Fruit fly (Drosophila melanogaster) ovary, adult (tissue): Measurements from ENCODE around the gene Ciz1.

Source experiments
- CG17801 ChIP-seq: fragments of 200-800 bp; optimal IDR thresholded peaks from 2 replicates; lab custom pipeline; 2019; ENCODE audit warnings: missing biosample characterization, mild to moderate bottlenecking, missing genetic modification characterization, moderate library complexity; ENCODE audit not compliant: partially characterized antibody

Ciz1 gene

DNA sequence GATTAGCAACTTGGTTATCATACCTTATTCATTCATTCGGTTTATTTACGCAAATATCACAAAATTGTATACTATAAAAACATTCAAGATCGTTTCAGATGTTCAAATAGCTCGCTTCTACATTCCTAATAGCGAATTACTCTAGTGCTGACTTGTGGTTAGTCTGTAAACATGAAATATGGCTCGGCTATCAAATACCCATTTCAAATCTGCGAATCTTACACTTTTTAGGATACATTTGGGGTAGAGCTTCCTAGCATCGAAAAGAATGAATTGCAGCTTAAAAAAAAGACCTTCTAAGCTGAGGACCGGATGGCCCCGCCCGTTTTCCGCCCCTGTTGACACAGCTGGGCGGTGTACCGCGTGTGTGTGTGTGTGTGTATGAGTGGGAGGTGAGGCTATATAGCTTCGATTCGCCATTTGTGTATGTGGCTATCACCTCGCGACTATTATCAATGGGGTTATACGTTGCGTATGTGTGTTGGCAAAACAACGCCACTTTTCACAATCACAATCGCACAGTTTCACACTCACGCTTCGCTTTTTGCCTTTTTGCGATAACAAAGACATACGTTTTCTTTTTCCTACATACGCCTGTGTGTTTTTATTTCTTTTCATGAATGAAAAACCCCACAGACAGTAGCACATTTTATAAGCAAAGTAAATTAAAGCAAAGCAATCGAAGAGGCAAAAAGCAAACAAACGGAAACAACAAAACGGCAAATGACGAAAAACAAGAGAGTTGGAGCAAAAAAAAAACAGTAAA is 17.7 kb upstream of the Ciz1 start:
- TF ChIP-seq CG17801 (GFP tag; lab: Kevin White, UChicago), result no peak

DNA sequence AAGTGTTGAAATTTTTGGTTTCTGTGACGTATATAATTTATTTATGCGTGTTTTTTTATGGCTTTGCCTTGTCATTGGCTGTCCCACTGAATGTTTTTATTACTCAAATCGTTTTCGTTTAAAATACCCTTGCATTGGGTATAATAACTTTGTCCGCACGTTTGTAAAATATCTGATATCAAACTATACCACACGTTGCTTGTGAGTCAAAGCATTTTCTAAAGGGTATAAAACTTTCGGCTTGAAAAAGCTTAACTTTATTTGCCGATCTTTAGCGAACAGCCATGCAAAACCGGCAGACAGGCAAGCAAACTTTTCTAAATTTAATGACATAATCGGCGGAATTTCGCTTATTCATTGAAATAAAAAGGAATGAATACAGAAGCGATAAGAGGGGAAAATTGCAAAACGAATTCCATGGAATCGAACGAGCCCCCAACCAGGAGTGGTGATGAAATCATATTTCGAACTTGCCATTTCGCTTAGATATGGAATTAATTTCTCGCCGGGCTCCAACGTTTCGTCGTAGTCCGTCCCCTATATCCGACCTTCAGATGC is 16.9 kb upstream of the Ciz1 start:
- TF ChIP-seq CG17801 (GFP tag; lab: Kevin White, UChicago), result no peak

DNA sequence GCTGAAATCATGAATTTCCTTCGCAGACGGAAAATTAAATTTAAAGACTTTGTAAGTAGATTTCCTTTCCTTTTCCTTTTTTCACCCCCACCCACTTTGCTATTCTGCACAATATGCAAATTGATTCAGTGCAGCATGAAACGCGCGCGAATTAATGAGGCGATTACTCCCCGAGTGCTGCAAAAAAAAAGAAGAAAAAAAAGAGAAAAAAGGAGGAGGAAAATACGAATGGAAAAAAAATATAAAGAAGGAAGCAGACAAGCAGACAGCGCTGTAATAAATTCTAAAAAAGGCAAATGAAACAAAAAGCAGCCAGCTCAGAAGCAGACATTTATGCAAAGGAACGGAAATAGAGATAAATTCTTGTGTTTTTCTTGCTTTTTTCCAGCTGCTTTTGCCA is 15.7 kb upstream of the Ciz1 start:
- TF ChIP-seq CG17801 (GFP tag; lab: Kevin White, UChicago), result no peak

DNA sequence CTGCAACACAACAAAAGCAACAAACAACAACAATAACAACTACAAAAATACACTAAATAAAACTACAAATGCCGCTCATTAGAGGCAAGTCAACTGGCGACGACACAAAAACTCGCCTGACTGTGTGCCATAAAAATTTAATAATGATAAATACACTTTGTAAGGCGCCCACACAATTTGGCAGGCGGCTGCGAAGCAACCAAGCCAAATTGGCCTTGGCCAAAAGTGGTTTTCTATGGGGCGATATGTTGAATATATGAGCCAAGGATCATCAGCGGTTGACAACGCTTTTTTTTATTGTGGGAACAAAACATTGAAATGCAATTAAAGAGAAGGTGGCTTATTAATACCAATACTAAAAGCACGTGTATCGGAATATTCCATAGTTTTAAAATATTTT is 14.3 kb upstream of the Ciz1 start:
- no peak for TF ChIP-seq CG17801 (GFP tag; lab: Kevin White, UChicago)

DNA sequence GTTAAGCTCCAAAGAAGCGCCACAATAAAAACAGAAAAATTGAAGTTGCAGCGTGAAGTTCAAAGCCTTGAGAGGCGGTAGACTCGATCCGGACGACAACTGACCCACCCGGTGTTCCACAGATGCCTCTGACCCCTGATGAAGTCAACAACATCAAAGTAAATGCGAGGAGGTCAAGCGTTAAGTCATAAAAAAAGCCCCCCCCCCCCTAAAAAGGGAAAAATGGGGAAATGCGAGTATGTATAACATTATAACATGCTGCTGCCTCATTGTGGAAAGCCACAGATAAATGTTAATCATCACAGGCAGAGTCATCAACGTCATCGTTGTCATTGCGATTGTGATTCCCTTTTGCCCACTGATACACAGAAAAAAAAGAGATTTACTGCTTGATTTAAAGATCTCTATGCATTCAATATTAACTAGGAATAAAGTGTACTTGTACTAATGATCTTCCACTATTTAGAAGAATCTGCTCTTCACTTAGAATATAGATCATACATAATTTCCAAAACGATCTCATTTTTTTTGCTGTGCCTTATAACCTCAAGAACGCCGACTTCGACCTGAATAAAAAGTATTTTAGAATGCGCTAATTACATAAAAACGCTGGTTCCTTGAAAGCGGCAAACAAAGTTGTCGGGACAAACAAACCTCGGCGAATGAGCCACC is 13.3 kb upstream of the Ciz1 start:
- no peak for TF ChIP-seq CG17801 (GFP tag; lab: Kevin White, UChicago)

DNA sequence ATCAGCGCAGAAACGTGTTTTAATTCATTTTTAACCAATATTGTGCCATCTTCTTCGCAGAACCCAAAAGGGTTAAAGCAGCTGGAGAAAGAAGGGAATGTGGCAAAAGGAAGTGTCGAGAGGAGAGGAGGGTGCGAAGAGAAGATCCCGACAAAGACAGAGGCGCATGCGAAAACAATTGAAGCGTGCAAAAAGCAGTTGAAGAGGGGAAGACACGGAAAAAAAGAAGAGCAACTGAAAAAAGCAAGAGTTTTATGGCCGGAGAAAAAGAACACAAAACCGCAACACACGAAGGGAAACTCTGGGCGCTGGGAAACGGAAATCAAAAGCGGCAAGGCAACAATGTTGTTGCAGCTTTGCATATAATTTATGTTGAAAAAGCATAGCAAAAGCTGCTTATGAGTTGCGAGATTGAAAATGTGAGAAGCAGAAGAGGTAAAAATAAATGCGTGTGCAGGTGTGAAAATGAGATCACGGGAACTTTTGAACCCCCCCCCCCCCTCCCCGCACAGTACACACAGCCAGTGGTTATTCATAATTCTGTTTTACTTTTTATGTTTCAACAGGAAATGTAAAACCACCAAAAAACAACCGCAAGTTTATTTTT is 11.2 kb upstream of the Ciz1 start:
- TF ChIP-seq CG17801 (GFP tag; lab: Kevin White, UChicago), result no peak

DNA sequence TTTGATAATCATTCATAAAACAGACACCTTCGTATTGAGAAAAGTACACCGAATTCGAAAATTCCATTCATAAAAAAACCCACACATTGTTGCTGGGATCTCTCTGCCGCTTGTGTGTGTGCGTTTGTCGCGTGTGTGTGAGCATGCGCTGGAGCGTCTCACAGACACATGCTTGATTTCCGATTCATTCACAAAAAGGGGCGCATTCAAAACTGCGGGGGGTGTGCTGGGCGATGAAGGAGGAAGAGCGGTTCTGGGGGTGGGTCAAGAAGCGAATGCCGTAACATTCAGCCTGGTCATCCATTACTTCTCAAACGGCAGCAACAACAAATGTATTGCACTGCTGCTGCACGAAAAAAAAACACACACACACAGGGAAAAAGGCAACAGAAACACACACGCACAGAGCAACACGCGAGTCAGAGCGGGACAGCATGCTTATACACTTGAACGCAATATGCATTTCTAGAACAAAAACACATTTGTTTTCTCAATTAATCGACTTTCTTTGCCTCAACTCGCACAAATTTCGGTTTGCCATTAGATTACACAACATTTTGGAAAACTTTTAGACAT is 10.5 kb upstream of the Ciz1 start:
- TF ChIP-seq CG17801 (GFP tag; lab: Kevin White, UChicago), result no peak

DNA sequence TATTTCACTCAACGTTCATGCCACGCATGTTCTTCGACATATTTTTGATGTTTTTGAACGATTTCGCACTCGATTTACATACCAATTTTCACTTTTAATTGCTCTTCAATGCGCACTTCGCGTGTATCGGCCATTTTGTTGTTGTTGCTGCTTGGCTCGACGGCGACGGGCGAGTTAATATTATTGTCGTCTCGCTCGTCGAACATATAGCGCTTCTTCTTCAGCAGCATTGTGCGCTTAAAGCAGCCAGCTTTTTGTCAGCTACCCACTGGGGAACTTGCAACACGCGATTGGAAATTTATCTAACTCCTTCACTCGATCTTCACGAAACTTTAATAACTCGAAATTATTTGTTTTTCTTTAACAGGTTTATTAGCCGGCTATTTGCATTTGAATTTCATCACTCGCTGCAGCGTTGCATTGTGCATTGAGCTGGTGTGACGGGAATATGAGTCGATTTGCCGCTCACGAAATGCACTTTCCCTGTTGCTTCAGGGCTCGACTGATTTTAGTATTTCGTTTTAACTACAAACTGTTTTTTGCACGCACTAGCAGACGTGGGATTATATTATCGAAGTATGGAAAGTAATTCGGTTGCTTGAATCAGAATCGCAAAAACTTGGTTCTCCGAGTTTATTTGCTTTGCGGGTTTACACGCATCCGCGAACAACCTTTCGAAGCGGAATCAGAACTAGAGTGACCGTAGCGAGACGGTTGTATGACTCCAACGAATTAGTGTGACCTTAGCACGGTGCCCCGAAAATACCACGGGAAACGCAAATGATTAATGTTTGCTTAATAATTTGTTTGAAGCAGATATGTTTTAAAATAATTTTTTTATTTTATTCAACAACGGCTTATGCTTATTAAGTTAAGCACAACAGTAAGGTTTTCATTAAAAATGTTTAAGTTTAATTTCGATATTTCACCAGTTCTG is 9.6 kb upstream of the Ciz1 start, which contains the start of gene RasGAP1:
TSS of gene RasGAP1 (minus strand) at position 703 of the 937 bp plus-strand sequence.
- peak; percentile 8 for TF ChIP-seq CG17801 (GFP tag; lab: Kevin White, UChicago)

DNA sequence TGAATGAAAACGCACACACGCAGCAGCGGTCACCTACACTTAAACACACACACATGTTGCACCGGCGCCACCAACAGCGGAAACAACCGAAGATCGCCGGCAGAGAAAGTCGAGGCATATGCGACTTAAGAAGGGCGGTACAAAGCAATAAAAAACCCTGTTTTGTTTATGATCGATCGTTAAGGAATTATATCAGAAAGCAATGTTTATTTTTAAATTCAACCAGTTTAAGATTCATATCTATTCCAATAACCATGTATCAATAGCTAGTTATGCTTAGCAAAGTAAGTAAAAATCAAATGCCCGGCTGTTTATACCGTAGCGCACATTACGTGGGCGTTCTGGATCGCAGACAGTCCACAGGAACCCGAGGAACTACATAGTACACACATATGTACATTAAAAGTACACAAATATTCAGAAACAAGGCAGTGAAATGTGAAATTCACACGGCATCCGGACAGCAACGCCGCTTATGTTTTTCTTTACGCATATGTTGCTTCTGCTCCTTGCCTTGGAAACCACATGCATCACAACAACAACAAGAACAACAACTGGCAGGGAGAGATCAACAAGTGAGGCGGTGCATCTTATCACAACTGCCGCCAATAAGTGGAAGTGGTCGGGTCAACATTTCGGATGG is 8.5 kb upstream of the Ciz1 start:
- TF ChIP-seq CG17801 (GFP tag; lab: Kevin White, UChicago), result peak; percentile 95

DNA sequence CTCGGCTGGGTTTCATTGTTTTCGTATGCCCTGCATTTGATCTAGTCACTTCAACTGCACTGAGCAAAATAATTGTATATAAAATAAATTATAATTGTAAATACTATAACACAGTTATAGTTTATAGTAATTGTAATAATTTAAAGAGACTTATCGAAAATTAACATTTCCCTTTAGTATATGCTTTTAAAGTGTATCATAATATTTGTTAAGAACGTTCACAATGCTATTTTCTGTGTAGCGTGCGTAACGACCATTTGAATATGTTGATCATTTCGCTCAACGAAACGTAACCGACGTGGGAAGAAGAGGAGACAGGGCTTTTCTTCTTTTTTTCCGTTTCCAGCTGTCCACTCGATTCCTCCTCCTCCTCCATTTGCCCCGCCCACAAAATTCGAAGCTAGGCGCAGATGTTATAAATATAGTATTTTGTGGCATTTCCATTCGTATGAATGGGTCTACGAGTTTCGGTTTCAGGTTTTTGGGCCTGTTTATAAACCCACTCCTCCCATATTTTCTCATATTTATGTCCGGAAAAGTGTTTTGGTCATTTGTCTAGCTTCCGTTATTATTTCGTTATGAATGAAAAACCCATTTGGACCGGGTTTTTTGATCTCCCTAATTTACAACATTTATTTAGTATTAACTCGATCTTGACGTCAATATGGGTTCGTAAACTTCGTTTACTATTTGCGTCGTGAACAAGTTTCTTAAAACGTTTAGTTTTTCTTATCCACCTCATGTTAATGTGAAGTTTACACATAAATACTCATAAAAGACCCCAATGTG is 7.8 kb upstream of the Ciz1 start:
- peak; percentile 58 for TF ChIP-seq CG17801 (GFP tag; lab: Kevin White, UChicago)

DNA sequence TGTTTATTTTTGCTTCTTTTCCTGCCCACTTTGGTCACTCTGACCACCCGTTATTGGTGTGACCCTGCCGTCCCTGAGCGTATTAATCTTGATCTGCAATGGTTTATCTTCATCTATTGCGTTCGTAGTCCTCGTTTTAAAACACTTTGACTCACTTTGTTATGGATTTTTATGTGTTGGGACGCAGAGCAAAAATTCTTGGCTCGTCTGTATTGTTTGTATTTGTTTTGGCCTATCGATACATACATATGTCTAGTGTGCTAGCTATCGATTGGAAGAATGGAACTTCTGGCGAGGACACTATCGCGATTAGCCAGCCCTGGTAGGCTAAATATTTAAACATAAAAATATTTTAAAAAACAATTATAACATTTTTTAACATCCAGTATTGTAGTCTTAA is 4.8 kb upstream of the Ciz1 start, which contains the start of gene CG10809:
TSS of gene CG10809 (minus strand) at position 266 of the 400 bp plus-strand sequence.
- TF ChIP-seq CG17801 (GFP tag; lab: Kevin White, UChicago), result peak; percentile 24

DNA sequence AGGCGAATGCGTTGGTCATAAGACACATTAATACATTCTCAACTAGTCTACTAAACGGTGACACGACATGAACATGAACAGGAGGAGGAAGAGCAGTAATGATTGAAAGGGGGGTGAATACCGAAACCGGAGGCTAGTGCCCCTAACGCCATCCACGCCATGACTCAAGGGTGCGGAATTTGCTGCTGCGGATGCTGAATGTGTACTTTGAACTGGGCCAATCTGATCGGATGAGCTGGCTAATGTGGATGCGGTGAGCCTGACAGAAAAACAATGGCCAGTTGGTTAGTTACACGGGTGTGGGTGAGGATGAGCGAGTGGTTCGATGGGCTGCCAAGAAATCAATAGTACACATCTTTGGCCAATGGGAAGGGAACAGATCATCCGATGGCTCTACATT is 783 bp upstream of the Ciz1 start:
- TF ChIP-seq CG17801 (GFP tag; lab: Kevin White, UChicago), result no peak

DNA sequence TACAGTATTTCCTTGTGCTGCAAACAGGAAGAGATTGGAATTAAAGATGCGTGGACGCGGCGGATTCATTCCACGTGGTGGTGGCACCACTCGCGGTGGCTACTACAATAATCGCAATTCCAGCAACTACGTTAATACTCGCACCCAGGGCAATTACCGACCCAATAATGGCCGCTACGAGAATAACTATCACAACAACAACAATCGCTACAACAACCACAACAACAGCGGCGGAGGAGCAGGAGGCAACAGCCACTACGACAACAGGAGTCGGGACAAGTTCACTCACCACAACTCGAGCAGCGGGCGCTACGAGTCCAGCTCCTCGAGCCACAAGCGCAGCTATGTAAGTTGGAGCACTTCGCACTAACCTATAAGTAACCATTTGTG is 609 bp downstream of the Ciz1 start:
- no peak for TF ChIP-seq CG17801 (GFP tag; lab: Kevin White, UChicago)
